Worm (Caenorhabditis elegans): ENCODE results near the gene str-10.

- TF ChIP-seq dao-5 (tag; optimal IDR thresholded peaks at IDR 0.05) (no peak), W03F9.2 (tag; optimal IDR thresholded peaks at IDR 0.05) (no peak), him-1 (tag; optimal IDR thresholded peaks at IDR 0.05) (no peak)
Observed at ce11 chrX:13055560-13055959, 26.9 kb upstream of the str-10 start, which contains the start of gene K03A11.6.

Data from whole organism, L4/young adult.